Worm (Caenorhabditis elegans): ENCODE data around the gene lpr-7.

Gene lpr-7

DNA sequence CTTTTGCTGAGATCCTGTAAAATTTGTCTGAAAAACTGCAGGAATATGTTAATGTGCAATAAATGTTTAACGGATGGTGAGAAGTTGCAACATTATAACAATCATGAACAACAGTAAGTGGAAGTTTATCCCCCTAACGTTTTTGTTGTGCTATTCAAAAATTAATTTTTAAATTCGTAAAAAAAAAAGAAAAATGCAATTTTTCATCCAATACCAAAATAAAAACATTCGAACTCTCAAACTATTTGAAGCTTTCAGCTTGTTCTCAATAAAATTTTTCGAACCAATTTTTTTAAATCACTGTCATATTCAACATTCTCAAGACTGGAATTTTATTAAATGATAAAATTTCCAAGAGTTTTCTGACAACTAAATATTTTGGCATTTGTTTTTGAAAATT is 35.6 kb downstream of the lpr-7 start, which contains the start of gene ncam-1:
ncam-1 (plus strand) TSS at position 301 of the 400 bp plus-strand sequence.
- TF ChIP-seq zag-1 (tag; optimal IDR thresholded peaks at IDR 0.05) (no peak), nhr-12 (tag; optimal IDR thresholded peaks at IDR 0.05) (no peak), egl-27 (tag; optimal IDR thresholded peaks at IDR 0.05) (no peak), unc-62 (GFP tag; optimal IDR thresholded peaks at IDR 0.05) (no peak), ceh-9 (tag; optimal IDR thresholded peaks at IDR 0.05) (no peak), R02D3.7 (tag; optimal IDR thresholded peaks at IDR 0.05) (no peak), egl-5 (tag; optimal IDR thresholded peaks at IDR 0.05) (no peak), ceh-16 (tag; optimal IDR thresholded peaks at IDR 0.05) (no peak), elt-1 (tag; optimal IDR thresholded peaks at IDR 0.05) (no peak), mdl-1 (tag; optimal IDR thresholded peaks at IDR 0.05) (no peak), hmg-11 (tag; optimal IDR thresholded peaks at IDR 0.05) (no peak), daf-12 (tag; optimal IDR thresholded peaks at IDR 0.05) (no peak), pqm-1 (tag; optimal IDR thresholded peaks at IDR 0.05) (no peak), elt-2 (tag; optimal IDR thresholded peaks at IDR 0.05) (no peak), ama-1 (optimal IDR thresholded peaks at IDR 0.05) (no peak), lin-39 (tag; optimal IDR thresholded peaks at IDR 0.05) (no peak)

DNA sequence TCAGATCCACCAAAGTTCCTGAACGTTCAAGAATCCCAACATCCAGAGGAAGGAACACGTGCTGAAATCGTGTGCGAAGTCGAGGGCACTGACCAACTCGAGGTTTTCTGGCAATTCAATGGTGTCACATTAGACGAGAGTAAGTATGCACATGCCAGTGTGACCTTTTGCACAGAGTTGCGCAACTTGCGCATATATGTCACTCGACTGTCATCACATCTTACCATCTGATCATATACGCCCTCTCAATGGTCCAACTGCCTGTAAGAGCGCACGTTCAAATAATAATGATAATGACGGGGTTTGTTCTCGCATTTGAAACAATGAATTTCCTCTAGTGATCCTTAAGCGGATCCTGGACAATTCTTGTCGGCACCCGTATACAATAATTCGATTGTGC is 40.3 kb downstream of the lpr-7 start:
- no peak for TF ChIP-seq eor-1 (tag; optimal IDR thresholded peaks at IDR 0.05)
- no peak for TF ChIP-seq ceh-28 (tag; optimal IDR thresholded peaks at IDR 0.05)
- no peak for TF ChIP-seq egl-5 (tag; optimal IDR thresholded peaks at IDR 0.05)
- TF ChIP-seq ama-1 (optimal IDR thresholded peaks at IDR 0.05), result no peak
- no peak for TF ChIP-seq lsy-12 (tag; optimal IDR thresholded peaks at IDR 0.05)
- TF ChIP-seq hmg-11 (tag; optimal IDR thresholded peaks at IDR 0.05), result no peak
- TF ChIP-seq unc-39 (tag; optimal IDR thresholded peaks at IDR 0.05), result no peak
- no peak for TF ChIP-seq lin-39 (tag; optimal IDR thresholded peaks at IDR 0.05)
- TF ChIP-seq nfya-1 (tag; optimal IDR thresholded peaks at IDR 0.05; ENCODE audit: insufficient read depth), result no peak
- TF ChIP-seq nhr-76 (tag; optimal IDR thresholded peaks at IDR 0.05), result no peak
- TF ChIP-seq nhr-237 (tag; optimal IDR thresholded peaks at IDR 0.05), result no peak
- no peak for TF ChIP-seq nhr-77 (tag; optimal IDR thresholded peaks at IDR 0.05)
- TF ChIP-seq nhr-28 (tag; optimal IDR thresholded peaks at IDR 0.05), result no peak
- no peak for TF ChIP-seq ZK546.5 (tag; optimal IDR thresholded peaks at IDR 0.05)
- TF ChIP-seq fkh-10 (GFP tag; optimal IDR thresholded peaks at IDR 0.05), result no peak
- no peak for TF ChIP-seq ztf-11 (tag; optimal IDR thresholded peaks at IDR 0.05)
- no peak for TF ChIP-seq unc-62 (GFP tag; optimal IDR thresholded peaks at IDR 0.05)

DNA sequence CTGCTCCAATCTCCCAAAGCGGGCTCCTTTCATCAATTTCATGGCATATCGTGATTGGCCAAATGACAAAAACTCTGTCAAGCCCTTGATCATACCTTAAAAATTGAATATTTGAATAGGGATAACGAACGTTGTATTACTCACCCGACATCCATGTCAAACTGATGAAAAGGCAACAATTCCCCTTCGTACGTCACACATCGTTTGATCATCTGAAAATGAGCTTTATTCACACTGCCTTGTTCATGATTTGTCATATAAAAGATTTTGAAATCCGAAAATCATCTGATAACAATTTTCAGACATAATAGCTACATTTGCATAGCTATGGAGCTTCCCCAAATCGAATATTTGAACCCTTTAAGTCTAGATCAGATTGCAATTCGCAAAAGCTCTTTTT is 50.5 kb downstream of the lpr-7 start, which contains the start of gene M02A10.1:
M02A10.1 (plus strand) TSS at position 301 of the 400 bp plus-strand sequence.
- TF ChIP-seq nhr-67 (tag; optimal IDR thresholded peaks at IDR 0.05), result no peak
- TF ChIP-seq fkh-2 (tag; optimal IDR thresholded peaks at IDR 0.05), result no peak
- no peak for TF ChIP-seq aly-2 (tag; optimal IDR thresholded peaks at IDR 0.05)
- no peak for TF ChIP-seq lin-39 (tag; optimal IDR thresholded peaks at IDR 0.05)
- TF ChIP-seq unc-62 (GFP tag; optimal IDR thresholded peaks at IDR 0.05), result no peak
- no peak for TF ChIP-seq pqm-1 (tag; optimal IDR thresholded peaks at IDR 0.05)
- TF ChIP-seq elt-3 (tag; optimal IDR thresholded peaks at IDR 0.05), result no peak
- no peak for TF ChIP-seq eor-1 (tag; optimal IDR thresholded peaks at IDR 0.05)
- no peak for TF ChIP-seq skn-1 (tag; optimal IDR thresholded peaks at IDR 0.05)
- TF ChIP-seq egl-5 (tag; optimal IDR thresholded peaks at IDR 0.05), result no peak
- no peak for TF ChIP-seq ZK546.5 (tag; optimal IDR thresholded peaks at IDR 0.05)
- no peak for TF ChIP-seq elt-2 (tag; optimal IDR thresholded peaks at IDR 0.05)
- TF ChIP-seq ceh-9 (tag; optimal IDR thresholded peaks at IDR 0.05), result no peak
